Worm (Caenorhabditis elegans) whole organism, young adult: ENCODE measurements around the gene Y51B9A.9.

Source experiments
- C06A6.2 ChIP-seq: fragments of 200-800 bp; sonication (Bioruptor generic); conservative IDR thresholded peaks from 2 replicates; pipeline ENCODE4 v1.3.6; 2022; ENCODE audit warnings: missing genetic modification characterization, missing compliant biosample characterization
- F10E7.11 ChIP-seq: sonication (generic microtip); optimal IDR thresholded peaks from 2 replicates; lab custom pipeline; 2017; ENCODE audit warnings: mild to moderate bottlenecking, missing genetic modification characterization, moderate library complexity, missing compliant biosample characterization
- F33H1.4 ChIP-seq: fragments of 200-800 bp; sonication (Bioruptor generic); IDR thresholded peaks from 2 replicates; pipeline ENCODE4 v1.3.6; 2022; ENCODE audit warnings: missing genetic modification reagents, missing genetic modification characterization, missing compliant biosample characterization
- F49E8.2 ChIP-seq: sonication (generic microtip); optimal IDR thresholded peaks from 3 replicates; lab custom pipeline; 2017; ENCODE audit warnings: missing genetic modification characterization, mild to moderate bottlenecking, missing compliant biosample characterization, antibody characterized with exemption, moderate library complexity; ENCODE audit not compliant: insufficient read depth
- F57A8.1 ChIP-seq: fragments of 200-800 bp; sonication (Bioruptor generic); optimal IDR thresholded peaks from 2 replicates; lab custom pipeline; 2018; ENCODE audit warnings: mild to moderate bottlenecking, missing genetic modification characterization, moderate library complexity, missing compliant biosample characterization
- Y67H2A.10 ChIP-seq: fragments of 200-800 bp; sonication (Bioruptor generic); conservative IDR thresholded peaks from 2 replicates; pipeline ENCODE4 v1.3.6; 2022; ENCODE audit warnings: missing genetic modification reagents, missing genetic modification characterization, missing compliant biosample characterization
- aptf-2 ChIP-seq: fragments of 200-800 bp; sonication (Bioruptor generic); conservative IDR thresholded peaks from 2 replicates; pipeline ENCODE4 v1.3.6; 2022; ENCODE audit warnings: missing genetic modification reagents, missing genetic modification characterization, missing compliant biosample characterization
- aptf-3 ChIP-seq: fragments of 200-800 bp; sonication (Bioruptor generic); IDR thresholded peaks from 2 replicates; pipeline ENCODE4 v1.3.6; 2022; ENCODE audit warnings: missing genetic modification characterization, missing compliant biosample characterization
- attf-5 ChIP-seq: fragments of 200-800 bp; sonication (Bioruptor generic); optimal IDR thresholded peaks from 2 replicates; lab custom pipeline; 2018; ENCODE audit warnings: mild to moderate bottlenecking, missing genetic modification characterization, missing compliant biosample characterization
- ccch-3 ChIP-seq: fragments of 200-800 bp; sonication (Bioruptor generic); optimal IDR thresholded peaks from 2 replicates; lab custom pipeline; 2018; ENCODE audit warnings: mild to moderate bottlenecking, missing genetic modification characterization, missing compliant biosample characterization
- cebp-1 ChIP-seq, 2 experiments: fragments of 200-800 bp in 1 of 2; sonication (Bioruptor generic) in 1 of 2; sonication (generic microtip) in 1 of 2; IDR thresholded peaks in 1 of 2; optimal IDR thresholded peaks in 1 of 2; 2 replicates each; pipeline versions ENCODE4 v1.3.6 to Lab custom; 2017 to 2022; ENCODE audit warnings: missing compliant biosample characterization in 2 of 2, missing genetic modification characterization in 2 of 2, mild to moderate bottlenecking in 1 of 2, missing genetic modification reagents in 1 of 2, moderate library complexity in 1 of 2
- cebp-2 ChIP-seq: fragments of 200-800 bp; sonication (Bioruptor generic); IDR thresholded peaks from 2 replicates; pipeline ENCODE4 v1.3.6; 2022; ENCODE audit warnings: missing genetic modification characterization, missing compliant biosample characterization
- ceh-27 ChIP-seq: fragments of 200-800 bp; sonication (Bioruptor generic); optimal IDR thresholded peaks from 2 replicates; lab custom pipeline; 2018; ENCODE audit warnings: mild to moderate bottlenecking, missing genetic modification characterization, moderate library complexity, missing compliant biosample characterization
- ceh-58 ChIP-seq: fragments of 200-800 bp; sonication (Bioruptor generic); IDR thresholded peaks from 2 replicates; pipeline ENCODE4 v1.3.6; 2022; ENCODE audit warnings: missing genetic modification characterization, missing compliant biosample characterization
- ceh-91 ChIP-seq: fragments of 200-800 bp; sonication (Bioruptor generic); IDR thresholded peaks from 2 replicates; pipeline ENCODE4 v1.3.6; 2022; ENCODE audit warnings: missing genetic modification reagents, missing genetic modification characterization, missing compliant biosample characterization
- dox-1 ChIP-seq: fragments of 200-800 bp; sonication (Bioruptor generic); IDR thresholded peaks from 2 replicates; pipeline ENCODE4 v1.3.6; 2022; ENCODE audit warnings: missing genetic modification reagents, missing genetic modification characterization, missing compliant biosample characterization
- dpff-1 ChIP-seq: sonication (generic microtip); optimal IDR thresholded peaks from 2 replicates; lab custom pipeline; 2017; ENCODE audit warnings: mild to moderate bottlenecking, missing genetic modification characterization, missing compliant biosample characterization
- dpl-1 ChIP-seq: fragments of 150-350 bp; optimal IDR thresholded peaks from 2 replicates; lab custom pipeline; 2014; ENCODE audit warnings: missing biosample characterization, missing genetic modification reagents, missing genetic modification characterization
- egrh-3 ChIP-seq: fragments of 200-800 bp; sonication (Bioruptor generic); IDR thresholded peaks from 2 replicates; pipeline ENCODE4 v1.3.6; 2022; ENCODE audit warnings: missing genetic modification reagents, missing genetic modification characterization, missing compliant biosample characterization
- ekl-4 ChIP-seq: fragments of 200-800 bp; sonication (Bioruptor generic); IDR thresholded peaks from 2 replicates; pipeline ENCODE4 v1.3.6; 2022; ENCODE audit warnings: missing genetic modification reagents, missing genetic modification characterization, missing compliant biosample characterization
- fkh-3 ChIP-seq: sonication (generic microtip); optimal IDR thresholded peaks from 2 replicates; lab custom pipeline; 2016; ENCODE audit warnings: mild to moderate bottlenecking, missing genetic modification characterization, missing compliant biosample characterization
- gei-17 ChIP-seq: fragments of 200-800 bp; sonication (Bioruptor generic); optimal IDR thresholded peaks from 2 replicates; lab custom pipeline; 2018; ENCODE audit warnings: mild to moderate bottlenecking, missing genetic modification characterization, missing compliant biosample characterization
- him-1 ChIP-seq: sonication (generic microtip); optimal IDR thresholded peaks from 2 replicates; lab custom pipeline; 2016; ENCODE audit warnings: missing genotype, missing genetic modification reagents, missing genetic modification characterization, missing compliant biosample characterization
- hlh-12 ChIP-seq: sonication (generic microtip); optimal IDR thresholded peaks from 2 replicates; lab custom pipeline; 2016; ENCODE audit warnings: missing genetic modification characterization, missing compliant biosample characterization
- hmg-1.2 ChIP-seq: fragments of 200-800 bp; sonication (Bioruptor generic); IDR thresholded peaks from 2 replicates; pipeline ENCODE4 v1.3.6; 2022; ENCODE audit warnings: missing genetic modification reagents, missing genetic modification characterization, missing compliant biosample characterization
- lag-1 ChIP-seq: fragments of 200-800 bp; sonication (Bioruptor generic); IDR thresholded peaks from 2 replicates; pipeline ENCODE4 v1.3.6; 2022; ENCODE audit warnings: missing genetic modification reagents, missing genetic modification characterization, missing compliant biosample characterization
- lin-26 ChIP-seq: fragments of 200-800 bp; sonication (Bioruptor generic); IDR thresholded peaks from 2 replicates; pipeline ENCODE4 v1.3.6; 2022; ENCODE audit warnings: missing genetic modification reagents, missing genetic modification characterization, missing compliant biosample characterization
- lin-35 ChIP-seq, 3 experiments: fragments of 150-350 bp in 2 of 3; sonication (generic microtip) in 1 of 3; optimal IDR thresholded peaks; 2 replicates each; lab custom pipeline; 2014 to 2018; ENCODE audit warnings: missing biosample characterization in 3 of 3, missing genetic modification characterization in 3 of 3, missing genetic modification reagents in 3 of 3
- lin-40 ChIP-seq: sonication (generic microtip); optimal IDR thresholded peaks from 2 replicates; lab custom pipeline; 2016; ENCODE audit warnings: missing genetic modification characterization, mild to moderate bottlenecking, missing compliant biosample characterization, missing genotype, missing genetic modification reagents
- lsl-1 ChIP-seq: fragments of 200-800 bp; sonication (Bioruptor generic); optimal IDR thresholded peaks from 2 replicates; lab custom pipeline; 2018; ENCODE audit warnings: mild to moderate bottlenecking, missing genetic modification characterization, moderate library complexity, missing compliant biosample characterization
- nfyb-1 ChIP-seq: fragments of 200-800 bp; sonication (Bioruptor generic); IDR thresholded peaks from 2 replicates; pipeline ENCODE4 v1.3.6; 2022; ENCODE audit warnings: missing genetic modification reagents, missing genetic modification characterization, missing compliant biosample characterization
- nhr-27 ChIP-seq: fragments of 200-800 bp; sonication (Bioruptor generic); optimal IDR thresholded peaks from 2 replicates; lab custom pipeline; 2018; ENCODE audit warnings: mild to moderate bottlenecking, missing genetic modification characterization, moderate library complexity, missing compliant biosample characterization
- rcor-1 ChIP-seq: fragments of 200-800 bp; sonication (Bioruptor generic); IDR thresholded peaks from 2 replicates; pipeline ENCODE4 v1.3.6; 2022; ENCODE audit warnings: missing genetic modification reagents, missing genetic modification characterization, missing compliant biosample characterization
- rec-8 ChIP-seq, 2 experiments: sonication (generic microtip); optimal IDR thresholded peaks; 2 replicates each; lab custom pipeline; 2016; ENCODE audit warnings: mild to moderate bottlenecking in 2 of 2, missing genetic modification characterization in 2 of 2, missing genetic modification reagents in 2 of 2, missing genotype in 2 of 2, missing biosample characterization in 1 of 2, missing compliant biosample characterization in 1 of 2, moderate library complexity in 1 of 2
- rpc-1 ChIP-seq, 2 experiments: fragments of 150-350 bp in 1 of 2; sonication (generic microtip) in 1 of 2; optimal IDR thresholded peaks; 2 replicates each; lab custom pipeline; 2014 to 2018; ENCODE audit warnings: missing biosample characterization in 1 of 2, missing genetic modification characterization in 1 of 2, missing genetic modification reagents in 1 of 2, missing genotype in 1 of 2
- tbp1 ChIP-seq: fragments of 200-800 bp; sonication (Bioruptor generic); optimal IDR thresholded peaks from 2 replicates; lab custom pipeline; 2018; ENCODE audit warnings: mild to moderate bottlenecking, missing genetic modification characterization, missing compliant biosample characterization
- zfh-2 ChIP-seq: fragments of 200-800 bp; sonication (Bioruptor generic); conservative IDR thresholded peaks from 2 replicates; pipeline ENCODE4 v1.3.6; 2022; ENCODE audit warnings: missing genetic modification reagents, missing genetic modification characterization, missing compliant biosample characterization
- ztf-18 ChIP-seq: sonication (generic microtip); optimal IDR thresholded peaks from 2 replicates; lab custom pipeline; 2016; ENCODE audit warnings: missing genotype, mild to moderate bottlenecking, missing genetic modification characterization, missing compliant biosample characterization
- ztf-26 ChIP-seq: sonication (generic microtip); optimal IDR thresholded peaks from 2 replicates; lab custom pipeline; 2017; ENCODE audit warnings: missing genetic modification characterization, missing compliant biosample characterization

Gene Y51B9A.9

ce11 chrII:9358230-9358629, 39.2 kb downstream of the Y51B9A.9 start, which contains the start of gene mel-11:
mel-11 (plus strand) TSS chrII:9358530.
- TF ChIP-seq ccch-3 (GFP tag; lab: Kevin White, UChicago), result no peak
- TF ChIP-seq cebp-2, result no peak
- no peak for TF ChIP-seq gei-17 (GFP tag; lab: Kevin White, UChicago)
- TF ChIP-seq hlh-12 (tag; lab: Kevin White, UChicago), result no peak
- TF ChIP-seq aptf-3 (GFP tag; lab: Robert Waterston, UW), result no peak
- no peak for TF ChIP-seq lin-35 (GFP tag; optimal IDR thresholded peaks at IDR 0.05; lab: Kevin White, UChicago)

ce11 chrII:9356723-9357122, 40.7 kb downstream of the Y51B9A.9 start:
- TF ChIP-seq egrh-3 (GFP tag; lab: Robert Waterston, UW) (no peak), F10E7.11 (tag; lab: Kevin White, UChicago) (no peak), ccch-3 (GFP tag; lab: Kevin White, UChicago) (no peak), him-1 (tag; lab: Kevin White, UChicago) (no peak), F49E8.2 (tag; lab: Kevin White, UChicago) (no peak), Y67H2A.10 (GFP tag; lab: Robert Waterston, UW) (no peak), rec-8 (tag; optimal IDR thresholded peaks at IDR 0.05; lab: Kevin White, UChicago) (no peak), cebp-1 (GFP tag; IDR thresholded peaks at IDR 0.05; lab: Robert Waterston, UW) (no peak), cebp-1 (tag; optimal IDR thresholded peaks at IDR 0.05; lab: Kevin White, UChicago) (peak; percentile 43), dox-1 (GFP tag; lab: Robert Waterston, UW) (peak; percentile 46; the same call in 1 of the 2 replicates), lag-1 (no peak), hmg-1.2 (GFP tag; lab: Robert Waterston, UW) (peak; percentile 83), nfyb-1 (GFP tag; lab: Robert Waterston, UW) (0 out of 2 replicates have a peak, but pooled peaks have one; percentile 54), zfh-2 (GFP tag; lab: Robert Waterston, UW) (peak; percentile 43; the same call in 1 of the 2 replicates), nhr-27 (tag; lab: Kevin White, UChicago) (no peak), dpff-1 (tag; lab: Kevin White, UChicago) (no peak), gei-17 (GFP tag; lab: Kevin White, UChicago) (no peak), dpl-1 (GFP tag; lab: Kevin White, UChicago) (no peak), ceh-91 (GFP tag; lab: Robert Waterston, UW) (no peak), ztf-18 (tag; lab: Kevin White, UChicago) (no peak), ztf-26 (no peak), lin-26 (no peak), attf-5 (GFP tag; lab: Kevin White, UChicago) (peak; percentile 39), lsl-1 (GFP tag; lab: Kevin White, UChicago) (no peak), C06A6.2 (GFP tag; lab: Robert Waterston, UW) (no peak), ekl-4 (GFP tag; lab: Robert Waterston, UW) (0 out of 2 replicates have a peak, but pooled peaks have one; percentile 23), ceh-27 (peak; percentile 10), F33H1.4 (GFP tag; lab: Robert Waterston, UW) (no peak), rpc-1 (optimal IDR thresholded peaks at IDR 0.05; lab: Kevin White, UChicago) (no peak), rpc-1 (tag; optimal IDR thresholded peaks at IDR 0.05; lab: Kevin White, UChicago) (no peak), fkh-3 (tag; lab: Kevin White, UChicago) (no peak), tbp1 (GFP tag; lab: Kevin White, UChicago) (peak; percentile 9), rcor-1 (GFP tag; lab: Robert Waterston, UW) (0 out of 2 replicates have a peak, but pooled peaks have one; percentile 8), ceh-58 (no peak), F57A8.1 (no peak), aptf-2 (GFP tag; lab: Robert Waterston, UW) (no peak), lin-40 (tag; lab: Kevin White, UChicago) (peak; percentile 8)
